Worm (Caenorhabditis elegans): ENCODE results near the gene ndua-8.

ndua-8 gene

DNA sequence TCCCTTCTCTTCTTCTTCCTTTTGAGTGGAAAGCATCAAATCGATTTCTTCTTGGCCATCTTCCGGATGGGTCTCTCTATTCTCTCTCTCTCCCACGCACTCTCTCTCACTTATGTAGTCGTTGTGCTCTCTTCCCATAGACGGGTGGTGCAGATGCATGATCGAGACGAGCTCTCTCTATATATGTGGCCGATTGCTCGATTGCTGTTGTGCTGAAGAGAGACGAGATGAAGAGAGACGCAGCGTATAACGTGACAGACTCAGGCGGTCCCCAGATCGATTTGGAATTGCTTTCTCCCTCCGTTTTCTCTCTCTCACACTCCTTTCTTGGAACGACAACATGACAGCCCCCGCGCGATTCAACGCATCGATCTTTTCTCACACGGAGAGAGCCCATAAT is 3.9 kb downstream of the ndua-8 start (continued):
- TF ChIP-seq nhr-237 (tag; optimal IDR thresholded peaks at IDR 0.05): no peak

- TF ChIP-seq nhr-237 (tag; optimal IDR thresholded peaks at IDR 0.05) (no peak), sptf-1 (tag; optimal IDR thresholded peaks at IDR 0.05) (peak; percentile 65), nhr-76 (tag; optimal IDR thresholded peaks at IDR 0.05) (no peak), mls-2 (tag; optimal IDR thresholded peaks at IDR 0.05) (peak; percentile 60), lin-13 (tag; optimal IDR thresholded peaks at IDR 0.05) (no peak), ces-1 (GFP tag; optimal IDR thresholded peaks at IDR 0.05) (peak; percentile 37), flh-1 (GFP tag; optimal IDR thresholded peaks at IDR 0.05) (no peak), pha-4 (tag; optimal IDR thresholded peaks at IDR 0.05) (no peak), mab-5 (tag; optimal IDR thresholded peaks at IDR 0.05) (no peak), drap-1 (GFP tag; optimal IDR thresholded peaks at IDR 0.05) (peak; percentile 49), mep-1 (tag; optimal IDR thresholded peaks at IDR 0.05) (peak; percentile 38), sem-2 (GFP tag; optimal IDR thresholded peaks at IDR 0.05) (peak; percentile 35), cnd-1 (tag; optimal IDR thresholded peaks at IDR 0.05) (peak; percentile 89), bed-3 (GFP tag; optimal IDR thresholded peaks at IDR 0.05) (no peak)
Observed at ce11 chrIII:2535122-2535521, 6.3 kb downstream of the ndua-8 start.

DNA sequence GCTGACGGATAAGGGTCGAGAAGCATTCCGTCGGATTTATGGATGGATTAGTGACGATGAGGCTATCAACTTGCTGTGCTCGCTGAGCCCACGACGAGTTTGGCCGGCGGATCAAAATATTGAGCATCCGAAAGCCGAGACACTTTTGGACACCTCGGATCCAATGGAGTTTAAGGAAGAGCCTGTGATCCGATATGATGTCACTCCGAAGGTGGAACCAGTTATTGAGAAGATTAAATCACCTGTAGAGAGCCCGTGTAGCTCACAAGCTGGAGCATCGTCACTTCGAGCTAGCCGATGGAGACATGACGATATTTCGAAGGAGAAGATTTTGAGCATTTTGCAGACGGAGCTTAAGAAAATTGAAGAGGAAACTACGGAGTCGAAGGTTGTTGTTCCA is 11.7 kb downstream of the ndua-8 start:
- TF ChIP-seq nhr-28 (tag; optimal IDR thresholded peaks at IDR 0.05): no peak
- no peak for TF ChIP-seq lin-13 (tag; optimal IDR thresholded peaks at IDR 0.05)
- no peak for TF ChIP-seq mab-5 (tag; optimal IDR thresholded peaks at IDR 0.05)
- TF ChIP-seq M03D4.4 (tag; optimal IDR thresholded peaks at IDR 0.05): no peak
- no peak for TF ChIP-seq unc-62 (GFP tag; optimal IDR thresholded peaks at IDR 0.05)
- TF ChIP-seq snpc-4 (tag; optimal IDR thresholded peaks at IDR 0.05): no peak
- TF ChIP-seq nhr-237 (tag; optimal IDR thresholded peaks at IDR 0.05): no peak
- TF ChIP-seq elt-1 (tag; optimal IDR thresholded peaks at IDR 0.05; ENCODE audit: borderline replicate concordance, insufficient read depth): no peak
- no peak for TF ChIP-seq sptf-1 (tag; optimal IDR thresholded peaks at IDR 0.05)
- no peak for TF ChIP-seq elt-3 (tag; optimal IDR thresholded peaks at IDR 0.05)
- TF ChIP-seq ceh-39 (tag; optimal IDR thresholded peaks at IDR 0.05): no peak
- TF ChIP-seq zip-8 (tag; optimal IDR thresholded peaks at IDR 0.05): no peak
- TF ChIP-seq pha-4 (tag; optimal IDR thresholded peaks at IDR 0.05): no peak
- TF ChIP-seq unc-39 (tag; optimal IDR thresholded peaks at IDR 0.05): no peak

- TF ChIP-seq tbx-8 (GFP tag; optimal IDR thresholded peaks at IDR 0.05) (no peak), lsy-2 (tag; optimal IDR thresholded peaks at IDR 0.05) (no peak), unc-62 (GFP tag; optimal IDR thresholded peaks at IDR 0.05) (no peak), mls-2 (tag; optimal IDR thresholded peaks at IDR 0.05) (no peak), cnd-1 (tag; optimal IDR thresholded peaks at IDR 0.05) (no peak), elt-3 (tag; optimal IDR thresholded peaks at IDR 0.05) (no peak), ces-1 (GFP tag; optimal IDR thresholded peaks at IDR 0.05) (no peak), blmp-1 (tag; optimal IDR thresholded peaks at IDR 0.05) (no peak), hlh-1 (tag; optimal IDR thresholded peaks at IDR 0.05) (no peak), M03D4.4 (tag; optimal IDR thresholded peaks at IDR 0.05) (no peak), nhr-76 (tag; optimal IDR thresholded peaks at IDR 0.05) (no peak), sem-2 (GFP tag; optimal IDR thresholded peaks at IDR 0.05) (no peak), nhr-237 (tag; optimal IDR thresholded peaks at IDR 0.05) (no peak)
Observed at ce11 chrIII:2546298-2546697, 17.4 kb downstream of the ndua-8 start.

DNA sequence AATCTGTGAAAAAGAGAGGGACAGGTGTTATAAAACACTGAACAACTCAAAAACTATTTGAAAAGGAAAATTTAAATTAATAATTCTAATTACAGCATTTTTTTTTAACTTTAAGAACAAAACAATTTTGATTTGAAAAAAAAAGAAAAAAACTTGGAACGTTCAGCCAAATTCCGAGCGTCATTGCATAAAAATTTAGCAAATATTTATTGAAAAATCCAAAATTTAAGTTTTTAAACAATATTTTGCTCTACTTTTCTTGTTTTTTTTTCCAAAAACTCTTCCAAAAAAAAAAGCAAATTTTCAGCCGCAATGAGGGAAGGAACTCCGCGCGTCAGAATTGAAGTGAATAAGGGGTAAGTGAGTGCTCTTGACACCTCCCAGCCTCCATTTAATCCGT is 20.8 kb downstream of the ndua-8 start, which contains the start of gene feh-1:
feh-1 (plus strand) TSS at position 301 of the 400 bp plus-strand sequence.
- no peak for TF ChIP-seq mls-2 (tag; optimal IDR thresholded peaks at IDR 0.05)
- no peak for TF ChIP-seq bed-3 (GFP tag; optimal IDR thresholded peaks at IDR 0.05)
- TF ChIP-seq nhr-12 (tag; optimal IDR thresholded peaks at IDR 0.05): no peak
- TF ChIP-seq lsy-2 (tag; optimal IDR thresholded peaks at IDR 0.05): no peak
- TF ChIP-seq nhr-2 (tag; optimal IDR thresholded peaks at IDR 0.05): no peak
- TF ChIP-seq mep-1 (tag; optimal IDR thresholded peaks at IDR 0.05): no peak
- TF ChIP-seq sem-2 (GFP tag; optimal IDR thresholded peaks at IDR 0.05): no peak
- TF ChIP-seq elt-1 (tag; optimal IDR thresholded peaks at IDR 0.05; ENCODE audit: borderline replicate concordance, insufficient read depth): no peak
- no peak for TF ChIP-seq sptf-1 (tag; optimal IDR thresholded peaks at IDR 0.05)
- TF ChIP-seq lin-13 (tag; optimal IDR thresholded peaks at IDR 0.05): no peak
- TF ChIP-seq pha-4 (tag; optimal IDR thresholded peaks at IDR 0.05): no peak
- TF ChIP-seq unc-120 (tag; optimal IDR thresholded peaks at IDR 0.05; ENCODE audit: poor library complexity, severe bottlenecking): no peak
- TF ChIP-seq cnd-1 (tag; optimal IDR thresholded peaks at IDR 0.05): no peak
- no peak for TF ChIP-seq hlh-1 (tag; optimal IDR thresholded peaks at IDR 0.05)
- TF ChIP-seq ztf-11 (tag; optimal IDR thresholded peaks at IDR 0.05): no peak
- TF ChIP-seq blmp-1 (tag; optimal IDR thresholded peaks at IDR 0.05): no peak
- no peak for TF ChIP-seq tbx-8 (GFP tag; optimal IDR thresholded peaks at IDR 0.05)
- no peak for TF ChIP-seq ces-1 (GFP tag; optimal IDR thresholded peaks at IDR 0.05)
- TF ChIP-seq nhr-28 (tag; optimal IDR thresholded peaks at IDR 0.05): no peak

Data from whole organism, mixed stage, embryonic.